Worm (Caenorhabditis elegans) whole organism, L4 larva: ENCODE data around the gene pmp-3.

ENCODE experiments used
- F49E8.2 ChIP-seq: sonication (generic microtip); optimal IDR thresholded peaks from 2 replicates; lab custom pipeline; 2016; ENCODE audit warnings: missing compliant biosample characterization, mild to moderate bottlenecking, missing genetic modification characterization, borderline replicate concordance
- R02D3.7 ChIP-seq: fragments of 150-350 bp; sonication (generic microtip); optimal IDR thresholded peaks from 3 replicates; lab custom pipeline; 2014; ENCODE audit warnings: missing biosample characterization, missing genetic modification characterization
- ZK546.5 ChIP-seq, 2 experiments: sonication (generic microtip); optimal IDR thresholded peaks; 2 replicates each; lab custom pipeline; 2017; ENCODE audit warnings: missing biosample characterization in 2 of 2, missing genetic modification characterization in 2 of 2
- aha-1 ChIP-seq: fragments of 150-350 bp; peaks from one replicate; lab custom pipeline; 2014; ENCODE audit warnings: missing biosample characterization, missing genetic modification characterization
- aly-2 ChIP-seq: sonication (generic microtip); optimal IDR thresholded peaks from 2 replicates; lab custom pipeline; 2018; ENCODE audit warnings: missing biosample characterization, missing genetic modification characterization
- ama-1 ChIP-seq: fragments of 150-350 bp; optimal IDR thresholded peaks from 2 replicates; lab custom pipeline; 2014; ENCODE audit warnings: inconsistent platforms, mixed read lengths
- ceh-20 ChIP-seq: fragments of 200-800 bp; sonication (Bioruptor generic); IDR thresholded peaks from 2 replicates; pipeline ENCODE4 v1.3.6; 2022; ENCODE audit warnings: missing genetic modification reagents, missing genetic modification characterization, missing compliant biosample characterization
- cey-2 ChIP-seq: sonication (generic microtip); optimal IDR thresholded peaks from 3 replicates; lab custom pipeline; 2017; ENCODE audit warnings: missing genetic modification characterization, mild to moderate bottlenecking, missing compliant biosample characterization, antibody characterized with exemption, borderline replicate concordance; ENCODE audit not compliant: insufficient read depth
- ctbp-1 ChIP-seq: fragments of 200-800 bp; sonication (Bioruptor generic); IDR thresholded peaks from 2 replicates; pipeline ENCODE4 v1.3.6; 2022; ENCODE audit warnings: missing genetic modification reagents, missing genetic modification characterization, missing compliant biosample characterization
- daf-12 ChIP-seq: fragments of 150-350 bp; optimal IDR thresholded peaks from 2 replicates; lab custom pipeline; 2014; ENCODE audit warnings: missing biosample characterization, missing genetic modification reagents, missing genetic modification characterization
- daf-16 ChIP-seq, 3 experiments: sonication (generic microtip); optimal IDR thresholded peaks; 2 replicates each; lab custom pipeline; 2016 to 2017; ENCODE audit warnings: missing genetic modification characterization in 3 of 3, missing genetic modification reagents in 3 of 3, mild to moderate bottlenecking in 2 of 3, missing compliant biosample characterization in 2 of 3, missing biosample characterization in 1 of 3, moderate library complexity in 1 of 3
- daf-19 ChIP-seq: fragments of 200-800 bp; sonication (Bioruptor generic); conservative IDR thresholded peaks from 2 replicates; pipeline ENCODE4 v1.3.6; 2022; ENCODE audit warnings: missing genetic modification characterization, missing compliant biosample characterization
- daf-8 ChIP-seq: fragments of 200-800 bp; sonication (Bioruptor generic); IDR thresholded peaks from 2 replicates; pipeline ENCODE4 v1.3.6; 2022; ENCODE audit warnings: missing genetic modification characterization, missing compliant biosample characterization
- dmd-6 ChIP-seq: fragments of 200-800 bp; sonication (Bioruptor generic); IDR thresholded peaks from 2 replicates; pipeline ENCODE4 v1.3.6; 2022; ENCODE audit warnings: missing genetic modification reagents, missing genetic modification characterization, missing compliant biosample characterization
- dmd-8 ChIP-seq: fragments of 200-800 bp; sonication (Bioruptor generic); IDR thresholded peaks from 2 replicates; pipeline ENCODE4 v1.3.6; 2022; ENCODE audit warnings: missing genetic modification characterization, missing compliant biosample characterization
- dpl-1 ChIP-seq: fragments of 150-350 bp; optimal IDR thresholded peaks from 2 replicates; lab custom pipeline; 2014; ENCODE audit warnings: missing biosample characterization, missing genetic modification reagents, missing genetic modification characterization
- duxl-1 ChIP-seq: sonication (generic microtip); optimal IDR thresholded peaks from 2 replicates; lab custom pipeline; 2016; ENCODE audit warnings: mild to moderate bottlenecking, missing genetic modification characterization, moderate library complexity, missing compliant biosample characterization; ENCODE audit not compliant: poor library complexity
- dve-1 ChIP-seq: sonication (generic microtip); optimal IDR thresholded peaks from 2 replicates; lab custom pipeline; 2017; ENCODE audit warnings: antibody characterized with exemption, mild to moderate bottlenecking, missing genetic modification characterization, missing compliant biosample characterization; ENCODE audit not compliant: insufficient read depth
- egl-27 ChIP-seq: sonication (generic microtip); optimal IDR thresholded peaks from 3 replicates; lab custom pipeline; 2017; ENCODE audit warnings: missing biosample characterization, missing genetic modification reagents, missing genetic modification characterization
- fos-1 ChIP-seq: fragments of 150-350 bp; optimal IDR thresholded peaks from 2 replicates; lab custom pipeline; 2014; ENCODE audit warnings: missing biosample characterization, missing genetic modification characterization
- gei-8 ChIP-seq: fragments of 200-800 bp; sonication (Bioruptor generic); optimal IDR thresholded peaks from 2 replicates; lab custom pipeline; 2018; ENCODE audit warnings: mild to moderate bottlenecking, missing genetic modification characterization, missing compliant biosample characterization
- jun-1 ChIP-seq: fragments of 150-350 bp; optimal IDR thresholded peaks from 2 replicates; lab custom pipeline; 2014; ENCODE audit warnings: missing biosample characterization, missing genetic modification reagents, missing genetic modification characterization
- lim-7 ChIP-seq: fragments of 200-800 bp; sonication (Bioruptor generic); IDR thresholded peaks from 2 replicates; pipeline ENCODE4 v1.3.6; 2022; ENCODE audit warnings: missing genetic modification characterization, missing compliant biosample characterization
- lin-13 ChIP-seq: fragments of 150-350 bp; optimal IDR thresholded peaks from 2 replicates; lab custom pipeline; 2014; ENCODE audit warnings: missing biosample characterization, missing genetic modification reagents, missing genetic modification characterization
- lin-15B ChIP-seq: fragments of 150-350 bp; sonication (generic microtip); optimal IDR thresholded peaks from 3 replicates; lab custom pipeline; 2014; ENCODE audit warnings: missing biosample characterization, missing genetic modification characterization
- lin-29 ChIP-seq: fragments of 200-800 bp; sonication (Bioruptor generic); IDR thresholded peaks from 2 replicates; pipeline ENCODE4 v1.3.6; 2022; ENCODE audit warnings: missing genetic modification reagents, missing genetic modification characterization, missing compliant biosample characterization
- lin-38 ChIP-seq: fragments of 200-800 bp; sonication (Bioruptor generic); IDR thresholded peaks from 2 replicates; pipeline ENCODE4 v1.3.6; 2022; ENCODE audit warnings: missing genetic modification reagents, missing genetic modification characterization, missing compliant biosample characterization
- lin-39 ChIP-seq: fragments of 150-350 bp; optimal IDR thresholded peaks from 2 replicates; lab custom pipeline; 2014; ENCODE audit warnings: missing biosample characterization, missing genetic modification reagents, missing genetic modification characterization
- lir-3 ChIP-seq: sonication (generic microtip); optimal IDR thresholded peaks from 2 replicates; lab custom pipeline; 2016; ENCODE audit warnings: mild to moderate bottlenecking, missing genetic modification characterization, missing compliant biosample characterization
- madf-9 ChIP-seq: fragments of 200-800 bp; sonication (Bioruptor generic); conservative IDR thresholded peaks from 2 replicates; pipeline ENCODE4 v1.3.6; 2022; ENCODE audit warnings: missing genetic modification reagents, missing genetic modification characterization, missing compliant biosample characterization
- mdt-29 ChIP-seq: fragments of 200-800 bp; sonication (Bioruptor generic); IDR thresholded peaks from 2 replicates; pipeline ENCODE4 v1.3.6; 2022; ENCODE audit warnings: missing genetic modification reagents, missing genetic modification characterization, missing compliant biosample characterization
- nhr-10 ChIP-seq: fragments of 150-350 bp; optimal IDR thresholded peaks from 2 replicates; lab custom pipeline; 2014; ENCODE audit warnings: missing biosample characterization, missing genetic modification characterization
- nhr-25 ChIP-seq: sonication (generic microtip); optimal IDR thresholded peaks from 2 replicates; lab custom pipeline; 2017; ENCODE audit warnings: missing genetic modification characterization, mild to moderate bottlenecking, missing compliant biosample characterization, antibody characterized with exemption, moderate library complexity, borderline replicate concordance; ENCODE audit not compliant: insufficient read depth
- nhr-41 ChIP-seq: fragments of 200-800 bp; sonication (Bioruptor generic); IDR thresholded peaks from 2 replicates; pipeline ENCODE4 v1.3.6; 2022; ENCODE audit warnings: missing genetic modification reagents, missing genetic modification characterization, missing compliant biosample characterization
- nhr-42 ChIP-seq: fragments of 200-800 bp; sonication (Bioruptor generic); IDR thresholded peaks from 2 replicates; pipeline ENCODE4 v1.3.6; 2022; ENCODE audit warnings: missing genetic modification characterization, missing compliant biosample characterization
- pha-4 ChIP-seq, 2 experiments: fragments of 150-350 bp in 1 of 2; fragments of 200-800 bp in 1 of 2; sonication (Bioruptor generic) in 1 of 2; IDR thresholded peaks in 1 of 2; optimal IDR thresholded peaks in 1 of 2; 2 replicates each; pipeline versions ENCODE4 v1.3.6 to Lab custom; 2014 to 2022; ENCODE audit warnings: missing genetic modification characterization in 2 of 2, missing genetic modification reagents in 2 of 2, missing biosample characterization in 1 of 2, missing compliant biosample characterization in 1 of 2
- rbr-2 ChIP-seq: sonication (generic microtip); optimal IDR thresholded peaks from 2 replicates; lab custom pipeline; 2016; ENCODE audit warnings: missing genotype, missing genetic modification characterization, missing compliant biosample characterization
- saeg-2 ChIP-seq: fragments of 200-800 bp; sonication (Bioruptor generic); IDR thresholded peaks from 2 replicates; pipeline ENCODE4 v1.3.6; 2022; ENCODE audit warnings: missing genetic modification reagents, missing genetic modification characterization, missing compliant biosample characterization
- sdz-12 ChIP-seq: fragments of 200-800 bp; sonication (Bioruptor generic); optimal IDR thresholded peaks from 2 replicates; lab custom pipeline; 2018; ENCODE audit warnings: mild to moderate bottlenecking, missing genetic modification characterization, missing compliant biosample characterization
- snpc-1.2 ChIP-seq: fragments of 200-800 bp; sonication (Bioruptor generic); IDR thresholded peaks from 2 replicates; pipeline ENCODE4 v1.3.6; 2022; ENCODE audit warnings: missing genetic modification reagents, missing genetic modification characterization, missing compliant biosample characterization
- spr-3 ChIP-seq: fragments of 200-800 bp; sonication (Bioruptor generic); optimal IDR thresholded peaks from 2 replicates; lab custom pipeline; 2018; ENCODE audit warnings: mild to moderate bottlenecking, missing genetic modification characterization, missing compliant biosample characterization
- unc-130 ChIP-seq: sonication (generic microtip); optimal IDR thresholded peaks from 2 replicates; lab custom pipeline; 2016; ENCODE audit warnings: missing genetic modification reagents, missing genetic modification characterization, missing compliant biosample characterization
- vab-7 ChIP-seq: fragments of 200-800 bp; sonication (Bioruptor generic); IDR thresholded peaks from 2 replicates; pipeline ENCODE4 v1.3.6; 2022; ENCODE audit warnings: missing genetic modification reagents, missing genetic modification characterization, missing compliant biosample characterization
- zfp-2 ChIP-seq: sonication (generic microtip); optimal IDR thresholded peaks from 2 replicates; lab custom pipeline; 2016; ENCODE audit warnings: mild to moderate bottlenecking, missing genetic modification characterization, missing compliant biosample characterization
- zfp-3 ChIP-seq: fragments of 200-800 bp; sonication (Bioruptor generic); conservative IDR thresholded peaks from 2 replicates; pipeline ENCODE4 v1.3.6; 2022; ENCODE audit warnings: missing genetic modification reagents, missing genetic modification characterization, missing compliant biosample characterization

Gene pmp-3

ce11 chrV:14687106-14687964 lies 40.8 kb downstream of the pmp-3 start:
- TF ChIP-seq nhr-25 (tag; lab: Kevin White, UChicago) (peak; percentile 19), lin-29 (no peak; the same call in 1 of the 2 replicates), daf-8 (GFP tag; lab: Robert Waterston, UW) (no peak), dmd-8 (GFP tag; lab: Robert Waterston, UW) (no peak), ZK546.5 (tag; optimal IDR thresholded peaks at IDR 0.05; lab: Kevin White, UChicago) (no peak), duxl-1 (no peak), zfp-3 (GFP tag; lab: Robert Waterston, UW) (0 out of 2 replicates have a peak, but pooled peaks have one; percentile 18), egl-27 (tag; lab: Kevin White, UChicago) (no peak), spr-3 (GFP tag; lab: Kevin White, UChicago) (no peak), lin-13 (GFP tag; lab: Kevin White, UChicago) (peak; percentile 84), aly-2 (tag; lab: Kevin White, UChicago) (no peak), dve-1 (tag; lab: Kevin White, UChicago) (peak; percentile 24), vab-7 (GFP tag; lab: Robert Waterston, UW) (no peak), gei-8 (GFP tag; lab: Kevin White, UChicago) (peak; percentile 34), mdt-29 (GFP tag; lab: Robert Waterston, UW) (no peak; the same call in 1 of the 2 replicates), lin-39 (no peak), daf-16 (GFP tag; optimal IDR thresholded peaks at IDR 0.05; lab: Kevin White, UChicago) (no peak), daf-16 (tag; optimal IDR thresholded peaks at IDR 0.05; lab: Kevin White, UChicago) (peak; percentile 18), sdz-12 (GFP tag; lab: Kevin White, UChicago) (no peak), cey-2 (tag; lab: Kevin White, UChicago) (no peak), snpc-1.2 (GFP tag; lab: Robert Waterston, UW) (peak; percentile 25; the same call in 1 of the 2 replicates), madf-9 (GFP tag; lab: Robert Waterston, UW) (peak; percentile 15; the same call in 1 of the 2 replicates), zfp-2 (tag; lab: Kevin White, UChicago) (no peak), R02D3.7 (tag; lab: Kevin White, UChicago) (no peak), rbr-2 (tag; lab: Kevin White, UChicago) (no peak), ama-1 (peak; percentile 71), dmd-6 (GFP tag; lab: Robert Waterston, UW) (0 out of 2 replicates have a peak, but pooled peaks have one; percentile 8), aha-1 (peak; percentile 88), nhr-41 (no peak), saeg-2 (GFP tag; lab: Robert Waterston, UW) (0 out of 2 replicates have a peak, but pooled peaks have one; percentile 7), jun-1 (tag; lab: Kevin White, UChicago) (no peak), daf-19 (GFP tag; lab: Robert Waterston, UW) (peak; percentile 25; the same call in 1 of the 2 replicates), dpl-1 (GFP tag; lab: Kevin White, UChicago) (no peak), daf-12 (tag; lab: Kevin White, UChicago) (no peak), nhr-42 (GFP tag; lab: Robert Waterston, UW) (0 out of 2 replicates have a peak, but pooled peaks have one; percentile 4), lim-7 (GFP tag; lab: Robert Waterston, UW) (peak; percentile 53), F49E8.2 (tag; lab: Kevin White, UChicago) (no peak), ctbp-1 (GFP tag; lab: Robert Waterston, UW) (0 out of 2 replicates have a peak, but pooled peaks have one; percentile 14), lin-15B (tag; lab: Kevin White, UChicago) (no peak), ceh-20 (GFP tag; lab: Robert Waterston, UW) (no peak), unc-130 (GFP tag; lab: Kevin White, UChicago) (no peak), nhr-10 (tag; lab: Kevin White, UChicago) (no peak), fos-1 (tag; lab: Kevin White, UChicago) (no peak), lir-3 (tag; lab: Kevin White, UChicago) (no peak), pha-4 (GFP tag; IDR thresholded peaks at IDR 0.05; lab: Robert Waterston, UW) (peak; percentile 40), pha-4 (tag; optimal IDR thresholded peaks at IDR 0.05; lab: Kevin White, UChicago) (no peak), lin-38 (GFP tag; lab: Robert Waterston, UW) (0 out of 2 replicates have a peak, but pooled peaks have one; percentile 4)
- TF ChIP-seq, all 104 proteins: peak for 18
